Fruit fly (Drosophila melanogaster) whole organism, pupa: Measurements from ENCODE around the gene Spn28B.

Experiments
- CG10348 ChIP-seq: fragments of 200-800 bp; sonication (Bioruptor generic); IDR thresholded peaks from 2 replicates; pipeline ENCODE4 v1.3.6; 2022; ENCODE audit warnings: missing biosample characterization, missing genetic modification characterization
- CG12605 ChIP-seq: fragments of 200-800 bp; sonication (Bioruptor generic); IDR thresholded peaks from 2 replicates; pipeline ENCODE4 v1.3.6; 2022; ENCODE audit warnings: missing biosample characterization, missing genetic modification characterization
- CG14655 ChIP-seq: fragments of 200-800 bp; sonication (Bioruptor generic); optimal IDR thresholded peaks from 3 replicates; lab custom pipeline; 2017; ENCODE audit warnings: mild to moderate bottlenecking, missing biosample characterization, missing genetic modification reagents, missing genetic modification characterization
- CG15710 ChIP-seq: fragments of 200-800 bp; sonication (Bioruptor generic); optimal IDR thresholded peaks from 2 replicates; lab custom pipeline; 2018; ENCODE audit warnings: missing biosample characterization, mild to moderate bottlenecking, missing genetic modification characterization, moderate library complexity
- CG17806 ChIP-seq: fragments of 200-800 bp; sonication (Bioruptor generic); optimal IDR thresholded peaks from 2 replicates; lab custom pipeline; 2018; ENCODE audit warnings: missing biosample characterization, mild to moderate bottlenecking, missing genetic modification characterization, moderate library complexity
- CG32121 ChIP-seq: fragments of 200-800 bp; sonication (Bioruptor generic); IDR thresholded peaks from 2 replicates; pipeline ENCODE4 v1.3.6; 2022; ENCODE audit warnings: missing biosample characterization, missing genetic modification characterization
- CG4496 ChIP-seq: fragments of 200-800 bp; sonication (Bioruptor generic); IDR thresholded peaks from 3 replicates; pipeline ENCODE4 v1.3.6; 2022; ENCODE audit warnings: missing biosample characterization, missing genetic modification characterization
- CG8301 ChIP-seq: fragments of 200-800 bp; sonication (Bioruptor generic); optimal IDR thresholded peaks from 2 replicates; lab custom pipeline; 2018; ENCODE audit warnings: missing biosample characterization, mild to moderate bottlenecking, missing genetic modification characterization
- CG9948 ChIP-seq: fragments of 200-800 bp; sonication (Bioruptor generic); optimal IDR thresholded peaks from 2 replicates; lab custom pipeline; 2018; ENCODE audit warnings: missing biosample characterization, mild to moderate bottlenecking, missing genetic modification characterization, moderate library complexity
- D1 ChIP-seq: fragments of 200-800 bp; sonication (Bioruptor generic); optimal IDR thresholded peaks from 2 replicates; lab custom pipeline; 2018; ENCODE audit warnings: missing biosample characterization, mild to moderate bottlenecking, missing genetic modification characterization, moderate library complexity
- EcR ChIP-seq: fragments of 200-800 bp; sonication (Bioruptor generic); optimal IDR thresholded peaks from 3 replicates; lab custom pipeline; 2019; ENCODE audit warnings: missing biosample characterization, missing genetic modification characterization, mild to moderate bottlenecking, moderate library complexity, missing genetic modification reagents
- Pif1A ChIP-seq: fragments of 200-800 bp; sonication (Bioruptor generic); optimal IDR thresholded peaks from 3 replicates; lab custom pipeline; 2016; ENCODE audit warnings: missing biosample characterization, missing genetic modification characterization
- Pif1B ChIP-seq: fragments of 200-800 bp; sonication (Bioruptor generic); optimal IDR thresholded peaks from 3 replicates; lab custom pipeline; 2016; ENCODE audit warnings: missing biosample characterization, missing genetic modification characterization
- gl ChIP-seq: fragments of 200-800 bp; sonication (Bioruptor generic); optimal IDR thresholded peaks from 2 replicates; lab custom pipeline; 2018; ENCODE audit warnings: missing biosample characterization, mild to moderate bottlenecking, missing genetic modification characterization

DNA sequence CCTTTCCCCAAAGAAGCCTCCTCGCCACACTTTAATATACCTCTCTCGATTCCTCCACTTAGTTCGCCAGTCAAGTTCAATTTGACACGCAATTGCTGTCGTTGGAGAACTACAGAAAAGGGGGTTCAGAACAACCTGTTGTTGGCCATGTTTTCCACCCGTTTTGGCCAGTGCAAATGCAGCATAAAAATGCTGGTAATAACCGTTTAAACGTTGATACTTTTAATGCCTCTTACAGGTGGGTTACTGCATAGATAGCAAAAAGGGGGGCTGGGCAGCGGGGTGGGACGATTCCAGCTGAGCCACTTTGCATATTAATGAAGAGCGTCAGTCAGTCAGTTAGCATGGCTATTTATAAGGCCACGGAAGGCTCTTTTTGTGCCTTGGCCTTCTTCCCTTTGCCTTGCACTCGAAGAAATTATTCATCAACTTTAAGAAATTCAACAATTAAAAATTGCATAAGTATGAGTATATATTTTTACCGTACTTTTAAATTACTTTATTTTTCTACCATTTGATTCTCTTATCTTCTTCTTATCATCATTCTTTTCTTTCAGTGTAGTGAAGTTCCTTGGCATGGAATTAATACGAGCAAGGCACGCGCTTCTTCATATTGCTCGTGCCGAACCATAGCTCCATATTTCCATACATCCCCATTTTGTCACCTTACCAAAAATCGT is 40.5 kb upstream of the Spn28B start:
- TF ChIP-seq Pif1B (GFP tag; lab: Kevin White, UChicago): peak; percentile 4
- peak; percentile 70 for TF ChIP-seq CG9948 (tag; lab: Kevin White, UChicago)
- TF ChIP-seq EcR: no peak
- peak; percentile 72 for TF ChIP-seq CG15710
- TF ChIP-seq CG10348 (GFP tag; lab: Robert Waterston, UW): no peak
- TF ChIP-seq CG12605: no peak
- TF ChIP-seq gl (tag; lab: Kevin White, UChicago): peak; percentile 28
- peak; percentile 68 for TF ChIP-seq CG14655 (GFP tag; lab: Kevin White, UChicago)
- TF ChIP-seq CG4496 (GFP tag; lab: Robert Waterston, UW): 0 out of 3 replicates have a peak, but pooled peaks have one; percentile 11
- peak; percentile 54 for TF ChIP-seq Pif1A (GFP tag; lab: Kevin White, UChicago)
- peak; percentile 53 for TF ChIP-seq CG8301 (tag; lab: Kevin White, UChicago)
- no peak for TF ChIP-seq CG32121
- TF ChIP-seq CG17806: peak; percentile 78
- no peak for TF ChIP-seq D1
